Fruit fly (Drosophila melanogaster): ENCODE data around the gene cDIP.

Gene cDIP

DNA sequence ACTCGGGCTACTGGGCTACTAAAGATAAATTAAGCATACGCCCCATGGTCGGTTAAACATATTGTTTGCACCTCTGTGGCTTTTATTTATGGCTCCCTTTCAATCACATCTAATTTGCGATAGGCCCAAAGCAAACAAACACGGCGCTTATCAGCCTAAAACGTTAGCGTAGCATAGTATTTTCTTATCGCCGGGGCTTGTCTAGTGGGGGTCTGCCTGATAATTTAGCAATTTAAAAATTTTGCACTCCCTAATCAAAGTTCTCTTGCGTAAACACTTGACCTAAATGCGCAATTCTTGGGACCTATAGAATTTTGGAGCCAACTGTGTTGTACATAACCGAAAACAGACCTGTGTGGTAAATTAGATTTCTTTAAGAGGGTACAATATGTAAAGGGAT, 37.2 kb upstream of the cDIP start:
- TF ChIP-seq vri (GFP tag; optimal IDR thresholded peaks at IDR 0.05) = peak; percentile 74
- TF ChIP-seq Sox102F (GFP tag; optimal IDR thresholded peaks at IDR 0.05) = no peak
- peak; percentile 78 for TF ChIP-seq fkh (GFP tag; optimal IDR thresholded peaks at IDR 0.05)
- no peak for TF ChIP-seq Eip75B (GFP tag; optimal IDR thresholded peaks at IDR 0.05)
- TF ChIP-seq CG34406 (GFP tag; optimal IDR thresholded peaks at IDR 0.05) = no peak
- no peak for TF ChIP-seq CG32006 (GFP tag; optimal IDR thresholded peaks at IDR 0.05)
- no peak for TF ChIP-seq Smox (GFP tag; optimal IDR thresholded peaks at IDR 0.05)
- no peak for TF ChIP-seq fd85E (GFP tag; optimal IDR thresholded peaks at IDR 0.05)
- no peak for TF ChIP-seq acj6 (GFP tag; optimal IDR thresholded peaks at IDR 0.05)
- TF ChIP-seq CG11294 (GFP tag; IDR thresholded peaks at IDR 0.05) = no peak
- no peak for TF ChIP-seq Eip93F (GFP tag; optimal IDR thresholded peaks at IDR 0.05)

DNA sequence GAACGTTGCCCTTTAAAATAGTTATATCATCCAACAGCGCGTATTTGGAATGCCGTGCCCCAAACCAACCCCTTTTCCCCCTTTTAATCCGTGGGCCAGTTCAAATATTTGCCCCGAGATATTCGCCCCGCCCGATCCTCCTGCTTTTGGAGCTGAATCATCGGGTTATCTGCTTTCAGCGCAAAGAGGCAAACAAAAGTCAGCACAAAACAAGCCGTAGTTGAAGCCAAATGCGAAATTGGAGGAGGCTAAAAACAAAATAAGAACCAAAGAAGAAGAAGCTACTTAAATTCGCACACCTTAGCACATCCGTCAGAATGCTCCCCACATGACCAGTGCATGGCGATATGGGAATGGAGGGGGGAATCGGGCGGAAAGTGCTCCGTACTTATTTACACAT, 36.7 kb upstream of the cDIP start:
- TF ChIP-seq dsx (GFP tag; optimal IDR thresholded peaks at IDR 0.05; ENCODE audit: poor library complexity, severe bottlenecking) (no peak), fd85E (GFP tag; optimal IDR thresholded peaks at IDR 0.05) (no peak), CG6163 (GFP tag; IDR thresholded peaks at IDR 0.05) (no peak), svp (GFP tag) (peak; percentile 10), esn (GFP tag; optimal IDR thresholded peaks at IDR 0.05) (no peak), salr (GFP tag; optimal IDR thresholded peaks at IDR 0.05) (no peak), CG9139 (GFP tag; optimal IDR thresholded peaks at IDR 0.05) (no peak), topi (GFP tag; optimal IDR thresholded peaks at IDR 0.05) (no peak), CG11294 (GFP tag; IDR thresholded peaks at IDR 0.05) (no peak), eg (GFP tag; IDR thresholded peaks at IDR 0.05) (no peak), vri (GFP tag; optimal IDR thresholded peaks at IDR 0.05) (peak; percentile 1), dac (GFP tag; optimal IDR thresholded peaks at IDR 0.05) (no peak), CG6808 (GFP tag; optimal IDR thresholded peaks at IDR 0.05) (no peak), CG16779 (tag; optimal IDR thresholded peaks at IDR 0.05) (no peak), CG31627 (GFP tag; optimal IDR thresholded peaks at IDR 0.05) (no peak)

DNA sequence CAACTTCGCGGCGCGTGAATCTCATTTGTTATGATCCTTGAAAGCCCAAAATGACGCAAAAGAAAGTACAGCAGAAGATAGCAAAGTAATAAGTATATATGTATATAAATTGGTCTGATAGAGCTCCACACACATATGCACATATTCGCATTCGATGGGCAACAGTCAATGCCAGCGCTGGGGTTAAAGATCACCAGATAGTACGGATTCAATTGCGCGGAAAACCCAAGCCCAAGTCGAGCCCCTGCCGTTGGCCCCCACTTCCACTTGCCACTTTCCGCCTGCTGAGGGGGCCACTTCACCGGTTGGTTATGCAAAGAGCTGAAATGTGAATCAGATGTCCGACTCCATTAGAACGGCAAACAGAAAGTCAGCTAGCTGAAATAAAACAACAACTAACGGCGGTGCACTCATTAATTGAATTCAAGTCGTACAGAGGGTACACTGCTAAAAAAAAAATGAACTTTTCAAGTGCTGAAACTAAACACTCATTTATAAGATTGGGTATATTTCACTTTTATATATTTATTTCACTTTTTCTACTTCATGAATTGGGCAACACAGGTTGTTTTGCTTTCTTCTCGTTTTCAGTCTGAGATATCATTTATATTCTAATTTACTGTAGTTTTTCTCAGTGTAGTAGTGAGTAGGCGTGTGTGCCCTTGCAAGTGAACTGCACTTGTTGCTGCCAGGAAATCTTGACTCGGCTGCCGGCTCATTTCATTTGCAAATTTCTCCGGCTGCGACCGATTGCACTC, 34.5 kb upstream of the cDIP start:
- TF ChIP-seq CG34406 (GFP tag; optimal IDR thresholded peaks at IDR 0.05) = peak; percentile 22
- peak; percentile 84 for TF ChIP-seq CG15336 (GFP tag; IDR thresholded peaks at IDR 0.05)
- TF ChIP-seq Hr38 (GFP tag; optimal IDR thresholded peaks at IDR 0.05) = no peak
- TF ChIP-seq CG6276 (GFP tag; optimal IDR thresholded peaks at IDR 0.05) = peak; percentile 20
- peak; percentile 42 for TF ChIP-seq CG6808 (GFP tag; optimal IDR thresholded peaks at IDR 0.05)
- TF ChIP-seq dsx (GFP tag; optimal IDR thresholded peaks at IDR 0.05; ENCODE audit: poor library complexity, severe bottlenecking) = peak; percentile 27
- TF ChIP-seq pdm3 (GFP tag; optimal IDR thresholded peaks at IDR 0.05) = peak; percentile 47
- TF ChIP-seq net (GFP tag; optimal IDR thresholded peaks at IDR 0.05) = peak; percentile 53
- TF ChIP-seq CG10631 (GFP tag; optimal IDR thresholded peaks at IDR 0.05) = peak; percentile 32
- no peak for TF ChIP-seq CG8632 (GFP tag; optimal IDR thresholded peaks at IDR 0.05)
- peak; percentile 60 for TF ChIP-seq acj6 (GFP tag; optimal IDR thresholded peaks at IDR 0.05)
- TF ChIP-seq CG16779 (tag; optimal IDR thresholded peaks at IDR 0.05) = peak; percentile 46
- peak; percentile 11 for TF ChIP-seq dac (GFP tag; optimal IDR thresholded peaks at IDR 0.05)
- TF ChIP-seq Sox15 (GFP tag; optimal IDR thresholded peaks at IDR 0.05) = no peak
- peak; percentile 44 for TF ChIP-seq CG3919 (GFP tag; optimal IDR thresholded peaks at IDR 0.05)
- peak; percentile 59 for TF ChIP-seq Hr4 (GFP tag; optimal IDR thresholded peaks at IDR 0.05)
- peak; percentile 68 for TF ChIP-seq CG8119 (GFP tag; IDR thresholded peaks at IDR 0.05)
- no peak for TF ChIP-seq Blimp-1 (GFP tag; optimal IDR thresholded peaks at IDR 0.05)
- TF ChIP-seq Eip75B (GFP tag; optimal IDR thresholded peaks at IDR 0.05) = peak; percentile 33
- peak; percentile 44 for TF ChIP-seq Met (GFP tag; optimal IDR thresholded peaks at IDR 0.05)
- no peak for TF ChIP-seq CG11762 (GFP tag; optimal IDR thresholded peaks at IDR 0.05; ENCODE audit: insufficient read depth)
- TF ChIP-seq CG10669 (GFP tag; optimal IDR thresholded peaks at IDR 0.05) = peak; percentile 29
- TF ChIP-seq CG7368 (GFP tag; optimal IDR thresholded peaks at IDR 0.05) = no peak
- peak; percentile 40 for TF ChIP-seq Hr39 (GFP tag; optimal IDR thresholded peaks at IDR 0.05)
- TF ChIP-seq cyc (GFP tag; optimal IDR thresholded peaks at IDR 0.05) = peak; percentile 8
- TF ChIP-seq esn (GFP tag; optimal IDR thresholded peaks at IDR 0.05) = peak; percentile 54
- peak; percentile 7 for TF ChIP-seq Ets21C (GFP tag; optimal IDR thresholded peaks at IDR 0.05)
- no peak for TF ChIP-seq CG8319 (GFP tag; optimal IDR thresholded peaks at IDR 0.05)
- no peak for TF ChIP-seq CG6854 (GFP tag; optimal IDR thresholded peaks at IDR 0.05)
- peak in 1 of 2 experiments; percentile 37 for TF ChIP-seq ss (GFP tag; optimal IDR thresholded peaks at IDR 0.05)
- peak; percentile 42 for TF ChIP-seq Smox (GFP tag; optimal IDR thresholded peaks at IDR 0.05)
- peak; percentile 70; the same call in 2 of the 3 replicates for TF ChIP-seq eg (GFP tag; IDR thresholded peaks at IDR 0.05)
- peak; percentile 41 for TF ChIP-seq CG31627 (GFP tag; optimal IDR thresholded peaks at IDR 0.05)
